Worm (Caenorhabditis elegans): ENCODE data around the gene dmsr-5.

DNA sequence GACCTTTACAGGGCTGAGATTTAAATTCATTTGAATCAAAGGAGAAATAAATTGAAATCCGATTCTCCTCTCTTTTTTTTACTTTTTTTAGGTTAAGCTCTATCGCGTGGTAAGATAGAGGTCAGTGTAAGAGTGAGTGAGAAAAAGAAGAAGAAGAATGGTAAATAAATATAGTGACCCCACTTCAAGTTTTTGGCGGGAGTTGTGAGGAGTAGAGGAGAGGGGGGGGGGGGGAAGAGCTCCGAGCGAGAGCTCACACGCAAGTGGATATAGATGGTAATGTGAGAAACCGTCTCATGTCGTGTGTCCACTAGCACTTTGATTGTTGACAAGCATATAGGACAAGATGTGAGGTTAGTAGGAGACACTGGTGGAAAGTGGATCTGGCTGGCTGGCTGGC, 28.0 kb downstream of the dmsr-5 start, which contains the start of gene W05B2.2:
- TF ChIP-seq aly-1 (tag; optimal IDR thresholded peaks at IDR 0.05) (no peak), ama-1 (optimal IDR thresholded peaks at IDR 0.05) (no peak), hmg-4 (GFP tag; optimal IDR thresholded peaks at IDR 0.05) (no peak), tbx-37 (GFP tag; conservative IDR thresholded peaks at IDR 0.05) (no peak)

Data from whole organism, early embryonic.